Worm (Caenorhabditis elegans): ENCODE results near the gene F55C9.14.
"Not testable (repeated sequence)": the region's sequence is repeated elsewhere in the genome, so short reads cannot be mapped to it uniquely, and the experiment has no call there.

Gene F55C9.14

ce11 chrV:19259403-19259802, 40.0 kb upstream of the F55C9.14 start:
- no peak for TF ChIP-seq lin-13 (tag; optimal IDR thresholded peaks at IDR 0.05)
- TF ChIP-seq nhr-28 (tag; optimal IDR thresholded peaks at IDR 0.05): no peak
- TF ChIP-seq ceh-43 (GFP tag; optimal IDR thresholded peaks at IDR 0.05): no peak
- TF ChIP-seq M03D4.4 (tag; optimal IDR thresholded peaks at IDR 0.05): no peak
- TF ChIP-seq nhr-76 (tag; optimal IDR thresholded peaks at IDR 0.05): no peak

- TF ChIP-seq nhr-2 (tag; optimal IDR thresholded peaks at IDR 0.05) (no peak), elt-3 (tag; optimal IDR thresholded peaks at IDR 0.05) (no peak)
Observed at ce11 chrV:19260686-19261085, 38.7 kb upstream of the F55C9.14 start.

ce11 chrV:19262349-19262748, 37.0 kb upstream of the F55C9.14 start, which contains the start of gene F21D9.2:
TSS of gene F21D9.2 (minus strand) at chrV:19262449.
- TF ChIP-seq ces-1 (GFP tag; optimal IDR thresholded peaks at IDR 0.05) (no peak), nhr-28 (tag; optimal IDR thresholded peaks at IDR 0.05) (no peak), sem-2 (GFP tag; optimal IDR thresholded peaks at IDR 0.05) (no peak)

ce11 chrV:19264148-19264547, 35.2 kb upstream of the F55C9.14 start, which contains the start of gene F21D9.1:
TSS of gene F21D9.1 (plus strand) at chrV:19264448.
- not testable (repeated sequence) for TF ChIP-seq lin-13 (tag; optimal IDR thresholded peaks at IDR 0.05); sem-2 (GFP tag; optimal IDR thresholded peaks at IDR 0.05); ceh-39 (tag; optimal IDR thresholded peaks at IDR 0.05)

- no peak for TF ChIP-seq nhr-237 (tag; optimal IDR thresholded peaks at IDR 0.05)
- no peak for TF ChIP-seq nhr-76 (tag; optimal IDR thresholded peaks at IDR 0.05)
- no peak for TF ChIP-seq mab-5 (tag; optimal IDR thresholded peaks at IDR 0.05)
- TF ChIP-seq M03D4.4 (tag; optimal IDR thresholded peaks at IDR 0.05): no peak
- TF ChIP-seq unc-120 (tag; optimal IDR thresholded peaks at IDR 0.05; ENCODE audit: poor library complexity, severe bottlenecking): no peak
Observed at ce11 chrV:19276354-19276753, 23.0 kb upstream of the F55C9.14 start.

- TF ChIP-seq flh-1 (GFP tag; optimal IDR thresholded peaks at IDR 0.05) (no peak), ceh-43 (GFP tag; optimal IDR thresholded peaks at IDR 0.05) (no peak), mls-2 (tag; optimal IDR thresholded peaks at IDR 0.05) (no peak), zip-8 (tag; optimal IDR thresholded peaks at IDR 0.05) (no peak), ces-1 (GFP tag; optimal IDR thresholded peaks at IDR 0.05) (no peak), lin-32 (GFP tag; optimal IDR thresholded peaks at IDR 0.05) (no peak), ceh-83 (GFP tag; optimal IDR thresholded peaks at IDR 0.05) (no peak), cnd-1 (tag; optimal IDR thresholded peaks at IDR 0.05) (no peak), sptf-1 (tag; optimal IDR thresholded peaks at IDR 0.05) (no peak), snpc-4 (tag; optimal IDR thresholded peaks at IDR 0.05) (no peak), pha-4 (tag; optimal IDR thresholded peaks at IDR 0.05) (no peak), ztf-11 (tag; optimal IDR thresholded peaks at IDR 0.05) (no peak), nhr-28 (tag; optimal IDR thresholded peaks at IDR 0.05) (no peak), elt-1 (tag; optimal IDR thresholded peaks at IDR 0.05; ENCODE audit: borderline replicate concordance, insufficient read depth) (no peak)
Observed at ce11 chrV:19278488-19278887, 20.9 kb upstream of the F55C9.14 start.

- TF ChIP-seq ceh-43 (GFP tag; optimal IDR thresholded peaks at IDR 0.05): no peak
- TF ChIP-seq M03D4.4 (tag; optimal IDR thresholded peaks at IDR 0.05): no peak
- no peak for TF ChIP-seq nhr-12 (tag; optimal IDR thresholded peaks at IDR 0.05)
- no peak for TF ChIP-seq tbx-8 (GFP tag; optimal IDR thresholded peaks at IDR 0.05)
- no peak for TF ChIP-seq elt-3 (tag; optimal IDR thresholded peaks at IDR 0.05)
- TF ChIP-seq ceh-83 (GFP tag; optimal IDR thresholded peaks at IDR 0.05): no peak
- TF ChIP-seq lin-13 (tag; optimal IDR thresholded peaks at IDR 0.05): no peak
- no peak for TF ChIP-seq mls-2 (tag; optimal IDR thresholded peaks at IDR 0.05)
- no peak for TF ChIP-seq ztf-11 (tag; optimal IDR thresholded peaks at IDR 0.05)
- no peak for TF ChIP-seq lin-32 (GFP tag; optimal IDR thresholded peaks at IDR 0.05)
- no peak for TF ChIP-seq ceh-39 (tag; optimal IDR thresholded peaks at IDR 0.05)
Observed at ce11 chrV:19279888-19280287, 19.5 kb upstream of the F55C9.14 start, which contains the start of gene F21D9.8. TSS of gene F21D9.8 (minus strand) at chrV:19279988.

- TF ChIP-seq sptf-1 (tag; optimal IDR thresholded peaks at IDR 0.05) (no peak), lsy-2 (tag; optimal IDR thresholded peaks at IDR 0.05) (no peak), M03D4.4 (tag; optimal IDR thresholded peaks at IDR 0.05) (no peak), unc-120 (tag; optimal IDR thresholded peaks at IDR 0.05; ENCODE audit: poor library complexity, severe bottlenecking) (no peak), flh-1 (GFP tag; optimal IDR thresholded peaks at IDR 0.05) (no peak), lin-32 (GFP tag; optimal IDR thresholded peaks at IDR 0.05) (no peak), drap-1 (GFP tag; optimal IDR thresholded peaks at IDR 0.05) (no peak), snpc-4 (tag; optimal IDR thresholded peaks at IDR 0.05) (no peak), ztf-11 (tag; optimal IDR thresholded peaks at IDR 0.05) (no peak), bed-3 (GFP tag; optimal IDR thresholded peaks at IDR 0.05) (no peak), ces-1 (GFP tag; optimal IDR thresholded peaks at IDR 0.05) (no peak), nhr-76 (tag; optimal IDR thresholded peaks at IDR 0.05) (no peak), nhr-237 (tag; optimal IDR thresholded peaks at IDR 0.05) (no peak), ceh-83 (GFP tag; optimal IDR thresholded peaks at IDR 0.05) (no peak), blmp-1 (tag; optimal IDR thresholded peaks at IDR 0.05) (no peak)
Observed at ce11 chrV:19282314-19282713, 17.0 kb upstream of the F55C9.14 start, which contains the start of gene fbxb-117. TSS of gene fbxb-117 (plus strand) at chrV:19282614.

All from whole organism, mixed stage, embryonic.